Worm (Caenorhabditis elegans) whole organism, L1 larva: ENCODE measurements around the gene pqn-39.

Experiments
- C04F5.9 ChIP-seq: sonication (generic microtip); optimal IDR thresholded peaks from 2 replicates; lab custom pipeline; 2016; ENCODE audit warnings: missing genetic modification characterization, missing compliant biosample characterization
- C16A3.4 ChIP-seq: fragments of 150-350 bp; optimal IDR thresholded peaks from 2 replicates; lab custom pipeline; 2014; ENCODE audit warnings: missing biosample characterization, missing genetic modification characterization
- C34B4.2 ChIP-seq: sonication (generic microtip); optimal IDR thresholded peaks from 2 replicates; lab custom pipeline; 2017; ENCODE audit warnings: mild to moderate bottlenecking, missing genetic modification characterization, missing compliant biosample characterization
- F16B12.6 ChIP-seq: fragments of 150-350 bp; optimal IDR thresholded peaks from 2 replicates; lab custom pipeline; 2014; ENCODE audit warnings: missing biosample characterization, missing genetic modification characterization
- alr-1 ChIP-seq: fragments of 200-800 bp; sonication (Bioruptor generic); optimal IDR thresholded peaks from 2 replicates; lab custom pipeline; 2018; ENCODE audit warnings: borderline replicate concordance, mild to moderate bottlenecking, missing genetic modification characterization, missing compliant biosample characterization
- aly-2 ChIP-seq: fragments of 150-350 bp; optimal IDR thresholded peaks from 2 replicates; lab custom pipeline; 2014; ENCODE audit warnings: missing biosample characterization, missing genetic modification characterization
- ama-1 ChIP-seq: fragments of 150-350 bp; optimal IDR thresholded peaks from 2 replicates; lab custom pipeline; 2014
- ceh-63 ChIP-seq: fragments of 200-800 bp; sonication (Bioruptor generic); optimal IDR thresholded peaks from 2 replicates; lab custom pipeline; 2018; ENCODE audit warnings: mild to moderate bottlenecking, missing genetic modification characterization, missing compliant biosample characterization
- ceh-82 ChIP-seq, 3 experiments: fragments of 150-350 bp in 1 of 3; sonication (generic microtip) in 2 of 3; optimal IDR thresholded peaks; 2 replicates each; lab custom pipeline; 2014 to 2017; ENCODE audit warnings: missing biosample characterization in 3 of 3, missing genetic modification characterization in 3 of 3
- ceh-88 ChIP-seq: fragments of 200-800 bp; sonication (Bioruptor generic); IDR thresholded peaks from 2 replicates; pipeline ENCODE4 v1.3.6; 2022; ENCODE audit warnings: missing genetic modification characterization, missing compliant biosample characterization
- ceh-90 ChIP-seq: sonication (generic microtip); optimal IDR thresholded peaks from 2 replicates; lab custom pipeline; 2016; ENCODE audit warnings: missing genetic modification characterization, missing compliant biosample characterization
- ces-1 ChIP-seq: fragments of 150-350 bp; optimal IDR thresholded peaks from 2 replicates; lab custom pipeline; 2014; ENCODE audit warnings: missing biosample characterization, missing genetic modification reagents, missing genetic modification characterization
- efl-1 ChIP-seq, 4 experiments: fragments of 150-350 bp; optimal IDR thresholded peaks in 3 of 4; peaks in 1 of 4; 1 replicate in 1 of 4; 2 replicates in 3 of 4; lab custom pipeline; 2014; ENCODE audit warnings: missing biosample characterization in 2 of 4, missing genetic modification characterization in 2 of 4, missing genetic modification reagents in 2 of 4
- efl-3 ChIP-seq: fragments of 200-800 bp; sonication (Bioruptor generic); optimal IDR thresholded peaks from 2 replicates; lab custom pipeline; 2018; ENCODE audit warnings: mild to moderate bottlenecking, missing genetic modification characterization, missing compliant biosample characterization
- egl-13 ChIP-seq: sonication (generic microtip); optimal IDR thresholded peaks from 2 replicates; lab custom pipeline; 2016; ENCODE audit warnings: missing genotype, missing genetic modification reagents, missing genetic modification characterization, missing compliant biosample characterization
- egl-27 ChIP-seq, 2 experiments: fragments of 150-350 bp in 1 of 2; sonication (generic microtip); optimal IDR thresholded peaks; 3 replicates each; lab custom pipeline; 2017 to 2018; ENCODE audit warnings: missing biosample characterization in 2 of 2, missing genetic modification characterization in 2 of 2, missing genetic modification reagents in 2 of 2
- elt-2 ChIP-seq: sonication (generic microtip); optimal IDR thresholded peaks from 2 replicates; lab custom pipeline; 2016; ENCODE audit warnings: missing genetic modification characterization, mild to moderate bottlenecking, inconsistent platforms, missing compliant biosample characterization, missing genetic modification reagents
- elt-3 ChIP-seq, 6 experiments: fragments of 150-350 bp in 1 of 6; sonication (generic microtip); optimal IDR thresholded peaks; 2 replicates each; lab custom pipeline; 2017 to 2018; ENCODE audit warnings: missing biosample characterization in 6 of 6, missing genetic modification characterization in 6 of 6, inconsistent platforms in 1 of 6
- fkh-4 ChIP-seq: sonication (generic microtip); optimal IDR thresholded peaks from 2 replicates; lab custom pipeline; 2016; ENCODE audit warnings: missing compliant biosample characterization, missing genetic modification characterization, borderline replicate concordance
- fkh-8 ChIP-seq: sonication (generic microtip); optimal IDR thresholded peaks from 2 replicates; lab custom pipeline; 2016; ENCODE audit warnings: mild to moderate bottlenecking, missing genetic modification characterization, missing compliant biosample characterization
- fos-1 ChIP-seq: fragments of 150-350 bp; optimal IDR thresholded peaks from 2 replicates; lab custom pipeline; 2014; ENCODE audit warnings: missing biosample characterization, missing genetic modification characterization
- grh-1 ChIP-seq: fragments of 200-800 bp; sonication (Bioruptor generic); IDR thresholded peaks from 2 replicates; pipeline ENCODE4 v1.3.6; 2022; ENCODE audit warnings: missing genetic modification reagents, missing genetic modification characterization, missing compliant biosample characterization
- hlh-17 ChIP-seq: fragments of 200-800 bp; sonication (Bioruptor generic); optimal IDR thresholded peaks from 2 replicates; lab custom pipeline; 2018; ENCODE audit warnings: missing genetic modification characterization, mild to moderate bottlenecking, missing compliant biosample characterization, moderate library complexity, borderline replicate concordance
- hlh-4 ChIP-seq: sonication (generic microtip); optimal IDR thresholded peaks from 2 replicates; lab custom pipeline; 2016; ENCODE audit warnings: mild to moderate bottlenecking, missing genetic modification characterization, missing compliant biosample characterization
- irx-1 ChIP-seq: sonication (generic microtip); optimal IDR thresholded peaks from 2 replicates; lab custom pipeline; 2016; ENCODE audit warnings: missing genetic modification characterization, missing compliant biosample characterization
- lin-13 ChIP-seq: fragments of 150-350 bp; optimal IDR thresholded peaks from 2 replicates; lab custom pipeline; 2014; ENCODE audit warnings: missing biosample characterization, missing genetic modification reagents, missing genetic modification characterization
- lin-35 ChIP-seq, 2 experiments: fragments of 150-350 bp; optimal IDR thresholded peaks; 2 replicates each; lab custom pipeline; 2014; ENCODE audit warnings: missing biosample characterization in 2 of 2, missing genetic modification characterization in 2 of 2, missing genetic modification reagents in 2 of 2
- lir-3 ChIP-seq: sonication (generic microtip); optimal IDR thresholded peaks from 2 replicates; lab custom pipeline; 2016; ENCODE audit warnings: mild to moderate bottlenecking, missing genetic modification characterization, moderate library complexity, missing compliant biosample characterization; ENCODE audit not compliant: poor library complexity
- nhr-11 ChIP-seq: fragments of 150-350 bp; optimal IDR thresholded peaks from 2 replicates; lab custom pipeline; 2014; ENCODE audit warnings: missing biosample characterization, missing genetic modification characterization
- nhr-19 ChIP-seq: fragments of 200-800 bp; sonication (Bioruptor generic); conservative IDR thresholded peaks from 2 replicates; pipeline ENCODE4 v1.3.6; 2022; ENCODE audit warnings: missing genetic modification characterization, missing compliant biosample characterization
- nhr-20 ChIP-seq: sonication (generic microtip); optimal IDR thresholded peaks from 2 replicates; lab custom pipeline; 2016; ENCODE audit warnings: mild to moderate bottlenecking, missing genetic modification characterization, missing compliant biosample characterization
- nhr-28 ChIP-seq: fragments of 150-350 bp; optimal IDR thresholded peaks from 2 replicates; lab custom pipeline; 2014; ENCODE audit warnings: missing biosample characterization, missing genetic modification characterization
- nhr-76 ChIP-seq: sonication (generic microtip); optimal IDR thresholded peaks from 2 replicates; lab custom pipeline; 2017; ENCODE audit warnings: missing biosample characterization, missing genetic modification characterization
- nhr-77 ChIP-seq: fragments of 150-350 bp; optimal IDR thresholded peaks from 2 replicates; lab custom pipeline; 2014; ENCODE audit warnings: missing biosample characterization, missing genetic modification characterization
- nhr-84 ChIP-seq: sonication (generic microtip); optimal IDR thresholded peaks from 2 replicates; lab custom pipeline; 2017; ENCODE audit warnings: missing biosample characterization, missing genetic modification characterization
- nhr-85 ChIP-seq: sonication (generic microtip); peaks from one replicate; lab custom pipeline; 2016; ENCODE audit warnings: missing genetic modification characterization, inconsistent platforms, missing compliant biosample characterization
- pax-3 ChIP-seq: fragments of 200-800 bp; sonication (Bioruptor generic); optimal IDR thresholded peaks from 2 replicates; lab custom pipeline; 2018; ENCODE audit warnings: mild to moderate bottlenecking, missing genetic modification characterization, moderate library complexity, missing compliant biosample characterization
- pqm-1 ChIP-seq: sonication (generic microtip); optimal IDR thresholded peaks from 3 replicates; lab custom pipeline; 2017; ENCODE audit warnings: missing biosample characterization, missing genetic modification characterization
- rnt-1 ChIP-seq: sonication (generic microtip); optimal IDR thresholded peaks from 2 replicates; lab custom pipeline; 2016; ENCODE audit warnings: mild to moderate bottlenecking, missing genetic modification characterization, moderate library complexity, missing compliant biosample characterization
- skn-1 ChIP-seq: fragments of 150-350 bp; optimal IDR thresholded peaks from 2 replicates; lab custom pipeline; 2014; ENCODE audit warnings: missing biosample characterization, missing genetic modification characterization
- snu-23 ChIP-seq: sonication (generic microtip); optimal IDR thresholded peaks from 2 replicates; lab custom pipeline; 2016; ENCODE audit warnings: missing genetic modification characterization, missing compliant biosample characterization
- sox-4 ChIP-seq: sonication (generic microtip); optimal IDR thresholded peaks from 2 replicates; lab custom pipeline; 2016; ENCODE audit warnings: missing genetic modification characterization, missing compliant biosample characterization
- sup-37 ChIP-seq: fragments of 200-800 bp; sonication (Bioruptor generic); optimal IDR thresholded peaks from 2 replicates; lab custom pipeline; 2018; ENCODE audit warnings: mild to moderate bottlenecking, missing genetic modification characterization, missing compliant biosample characterization
- swsn-7 ChIP-seq: sonication (generic microtip); optimal IDR thresholded peaks from 2 replicates; lab custom pipeline; 2016; ENCODE audit warnings: missing genetic modification characterization, missing compliant biosample characterization
- unc-130 ChIP-seq: fragments of 150-350 bp; optimal IDR thresholded peaks from 2 replicates; lab custom pipeline; 2017; ENCODE audit warnings: missing biosample characterization, missing genetic modification characterization, inconsistent platforms
- unc-62 ChIP-seq: fragments of 150-350 bp; optimal IDR thresholded peaks from 2 replicates; lab custom pipeline; 2014; ENCODE audit warnings: missing biosample characterization, missing genetic modification reagents, missing genetic modification characterization
- xbp-1 ChIP-seq: sonication (generic microtip); optimal IDR thresholded peaks from 2 replicates; lab custom pipeline; 2016; ENCODE audit warnings: missing genetic modification characterization, missing compliant biosample characterization
- zag-1 ChIP-seq: fragments of 150-350 bp; optimal IDR thresholded peaks from 2 replicates; lab custom pipeline; 2014; ENCODE audit warnings: missing biosample characterization, missing genetic modification characterization
- zip-4 ChIP-seq: fragments of 200-800 bp; sonication (Bioruptor generic); optimal IDR thresholded peaks from 2 replicates; lab custom pipeline; 2018; ENCODE audit warnings: mild to moderate bottlenecking, missing genetic modification characterization, moderate library complexity, missing compliant biosample characterization
- ztf-11 ChIP-seq, 2 experiments: sonication (generic microtip); optimal IDR thresholded peaks; 2 replicates each; lab custom pipeline; 2016 to 2017; ENCODE audit warnings: missing genetic modification characterization in 2 of 2, missing biosample characterization in 1 of 2, missing compliant biosample characterization in 1 of 2
- ztf-4 ChIP-seq: fragments of 150-350 bp; optimal IDR thresholded peaks from 2 replicates; lab custom pipeline; 2014; ENCODE audit warnings: missing biosample characterization, missing genetic modification characterization

pqn-39 gene

ce11 chrX:13969257-13969968 lies 937 bp upstream of the pqn-39 start (continued):
- TF ChIP-seq lir-3 (tag; lab: Kevin White, UChicago) (peak; percentile 55), swsn-7 (tag; lab: Kevin White, UChicago) (peak; percentile 82), egl-13 (no peak), rnt-1 (tag; lab: Kevin White, UChicago) (peak; percentile 81), C16A3.4 (tag; lab: Kevin White, UChicago) (peak; percentile 11), nhr-19 (peak; percentile 71), nhr-77 (tag; lab: Kevin White, UChicago) (peak; percentile 41), elt-3 (tag; optimal IDR thresholded peaks at IDR 0.05; lab: Kevin White, UChicago) (no peak), ztf-4 (tag; lab: Kevin White, UChicago) (peak; percentile 53), grh-1 (no peak), C04F5.9 (tag; lab: Kevin White, UChicago) (peak; percentile 15), irx-1 (tag; lab: Kevin White, UChicago) (peak; percentile 84), C34B4.2 (tag; lab: Kevin White, UChicago) (no peak), pax-3 (peak; percentile 78), fkh-4 (tag; lab: Kevin White, UChicago) (no peak), ztf-11 (tag; optimal IDR thresholded peaks at IDR 0.05; lab: Kevin White, UChicago) (peak in 1 of 2 experiments; percentile 58), nhr-76 (no peak), aly-2 (tag; lab: Kevin White, UChicago) (peak; percentile 80), zip-4 (GFP tag; lab: Kevin White, UChicago) (no peak), nhr-85 (tag; lab: Kevin White, UChicago) (peak; percentile 85), unc-62 (GFP tag; lab: Kevin White, UChicago) (no peak), hlh-17 (GFP tag; lab: Kevin White, UChicago) (no peak), pqm-1 (tag; lab: Kevin White, UChicago) (no peak), efl-1 (optimal IDR thresholded peaks at IDR 0.05; lab: Kevin White, UChicago) (peak; percentile 44 to 61), efl-1 (GFP tag; optimal IDR thresholded peaks at IDR 0.05 in 1 of 2; lab: Kevin White, UChicago) (peak in 1 of 2 experiments; percentile 86), sup-37 (GFP tag; lab: Kevin White, UChicago) (peak; percentile 18), hlh-4 (tag; lab: Kevin White, UChicago) (no peak), ceh-88 (GFP tag; lab: Robert Waterston, UW) (peak; percentile 55; the same call in 1 of the 2 replicates), F16B12.6 (no peak), nhr-28 (tag; lab: Kevin White, UChicago) (no peak), fos-1 (tag; lab: Kevin White, UChicago) (peak; percentile 59), ceh-82 (tag; optimal IDR thresholded peaks at IDR 0.05; lab: Kevin White, UChicago) (peak; percentile 30 to 50 (median 49)), egl-27 (tag; optimal IDR thresholded peaks at IDR 0.05; lab: Kevin White, UChicago) (no peak), nhr-84 (tag; lab: Kevin White, UChicago) (no peak), alr-1 (tag; lab: Kevin White, UChicago) (no peak), nhr-20 (tag; lab: Kevin White, UChicago) (peak; percentile 80), nhr-11 (tag; lab: Kevin White, UChicago) (no peak), skn-1 (tag; lab: Kevin White, UChicago) (no peak), zag-1 (tag; lab: Kevin White, UChicago) (peak; percentile 35), unc-130 (tag; lab: Kevin White, UChicago) (peak; percentile 37), lin-13 (GFP tag; lab: Kevin White, UChicago) (peak; percentile 64), fkh-8 (tag; lab: Kevin White, UChicago) (peak; percentile 93), lin-35 (GFP tag; optimal IDR thresholded peaks at IDR 0.05; lab: Kevin White, UChicago) (peak; percentile 19 to 67), sox-4 (tag; lab: Kevin White, UChicago) (no peak), snu-23 (GFP tag; lab: Kevin White, UChicago) (peak; percentile 89), ama-1 (lab: Kevin White, UChicago) (no peak), elt-2 (tag; lab: Kevin White, UChicago) (peak; percentile 63), ceh-63 (GFP tag; lab: Kevin White, UChicago) (no peak), ces-1 (no peak), ceh-90 (tag; lab: Kevin White, UChicago) (no peak), efl-3 (GFP tag; lab: Kevin White, UChicago) (no peak), xbp-1 (peak; percentile 59)
